Worm (Caenorhabditis elegans) whole organism, late embryonic: ENCODE results near the gene K10C2.8.

ENCODE experiments used
- C08G9.2 ChIP-seq: sonication (generic microtip); optimal IDR thresholded peaks from 2 replicates; lab custom pipeline; 2016; ENCODE audit warnings: mild to moderate bottlenecking, missing genetic modification characterization, moderate library complexity, missing compliant biosample characterization
- C38D4.7 ChIP-seq: fragments of 200-800 bp; sonication (Bioruptor generic); optimal IDR thresholded peaks from 2 replicates; lab custom pipeline; 2018; ENCODE audit warnings: mild to moderate bottlenecking, missing genetic modification characterization, moderate library complexity, missing compliant biosample characterization
- F13H6.1 ChIP-seq: sonication (generic microtip); optimal IDR thresholded peaks from 2 replicates; lab custom pipeline; 2016; ENCODE audit warnings: missing genetic modification characterization, missing compliant biosample characterization
- K09A11.1 ChIP-seq: sonication (generic microtip); optimal IDR thresholded peaks from 2 replicates; lab custom pipeline; 2017; ENCODE audit warnings: antibody characterized with exemption, mild to moderate bottlenecking, missing genetic modification characterization, missing compliant biosample characterization; ENCODE audit not compliant: insufficient read depth
- T23F11.4 ChIP-seq: fragments of 200-800 bp; sonication (Bioruptor generic); optimal IDR thresholded peaks from 2 replicates; lab custom pipeline; 2018; ENCODE audit warnings: mild to moderate bottlenecking, missing genetic modification characterization, missing compliant biosample characterization
- ahr-1 ChIP-seq: sonication (generic microtip); optimal IDR thresholded peaks from 2 replicates; lab custom pipeline; 2016; ENCODE audit warnings: missing genetic modification characterization, missing compliant biosample characterization
- ceh-22 ChIP-seq: sonication (generic microtip); optimal IDR thresholded peaks from 2 replicates; lab custom pipeline; 2017; ENCODE audit warnings: missing biosample characterization, missing genetic modification characterization
- ceh-30 ChIP-seq: fragments of 150-350 bp; optimal IDR thresholded peaks from 2 replicates; lab custom pipeline; 2014; ENCODE audit warnings: missing biosample characterization, missing genetic modification characterization
- ceh-31 ChIP-seq: sonication (generic microtip); optimal IDR thresholded peaks from 2 replicates; lab custom pipeline; 2016; ENCODE audit warnings: missing genetic modification characterization, missing compliant biosample characterization
- ceh-34 ChIP-seq: sonication (generic microtip); optimal IDR thresholded peaks from 2 replicates; lab custom pipeline; 2016; ENCODE audit warnings: mild to moderate bottlenecking, missing genetic modification characterization, missing compliant biosample characterization
- ceh-6 ChIP-seq: fragments of 200-800 bp; sonication (Bioruptor generic); optimal IDR thresholded peaks from 2 replicates; lab custom pipeline; 2018; ENCODE audit warnings: mild to moderate bottlenecking, missing genetic modification characterization, missing compliant biosample characterization
- che-1 ChIP-seq: sonication (generic microtip); optimal IDR thresholded peaks from 2 replicates; lab custom pipeline; 2016; ENCODE audit warnings: mild to moderate bottlenecking, missing genetic modification characterization, missing compliant biosample characterization
- dmd-4 ChIP-seq: sonication (generic microtip); optimal IDR thresholded peaks from 2 replicates; lab custom pipeline; 2016; ENCODE audit warnings: borderline replicate concordance, missing genetic modification characterization, missing compliant biosample characterization
- dve-1 ChIP-seq: sonication (generic microtip); optimal IDR thresholded peaks from 2 replicates; lab custom pipeline; 2017; ENCODE audit warnings: antibody characterized with exemption, mild to moderate bottlenecking, missing genetic modification characterization, missing compliant biosample characterization
- elt-4 ChIP-seq: sonication (generic microtip); optimal IDR thresholded peaks from 2 replicates; lab custom pipeline; 2016; ENCODE audit warnings: missing genetic modification characterization, missing compliant biosample characterization
- eyg-1 ChIP-seq: sonication (generic microtip); optimal IDR thresholded peaks from 2 replicates; lab custom pipeline; 2016; ENCODE audit warnings: missing genotype, missing genetic modification characterization, missing compliant biosample characterization
- hlh-13 ChIP-seq: fragments of 200-800 bp; sonication (Bioruptor generic); optimal IDR thresholded peaks from 2 replicates; lab custom pipeline; 2018; ENCODE audit warnings: mild to moderate bottlenecking, missing genetic modification characterization, missing compliant biosample characterization
- hlh-15 ChIP-seq: sonication (generic microtip); optimal IDR thresholded peaks from 2 replicates; lab custom pipeline; 2016; ENCODE audit warnings: missing genetic modification characterization, missing compliant biosample characterization
- hlh-6 ChIP-seq: sonication (generic microtip); optimal IDR thresholded peaks from 2 replicates; lab custom pipeline; 2016; ENCODE audit warnings: missing genotype, missing genetic modification characterization, missing compliant biosample characterization
- hlh-8 ChIP-seq: sonication (generic microtip); optimal IDR thresholded peaks from 2 replicates; lab custom pipeline; 2016; ENCODE audit warnings: missing genotype, missing genetic modification characterization, missing compliant biosample characterization
- lin-11 ChIP-seq: fragments of 200-800 bp; sonication (Bioruptor generic); optimal IDR thresholded peaks from 2 replicates; lab custom pipeline; 2018; ENCODE audit warnings: mild to moderate bottlenecking, missing genetic modification characterization, missing compliant biosample characterization
- mec-3 ChIP-seq: sonication (generic microtip); optimal IDR thresholded peaks from 2 replicates; lab custom pipeline; 2016; ENCODE audit warnings: borderline replicate concordance, missing genetic modification characterization, missing compliant biosample characterization
- nfya-1 ChIP-seq: sonication (generic microtip); optimal IDR thresholded peaks from 2 replicates; lab custom pipeline; 2017; ENCODE audit warnings: missing genetic modification characterization, mild to moderate bottlenecking, missing compliant biosample characterization, antibody characterized with exemption, moderate library complexity
- nhr-232 ChIP-seq: sonication (generic microtip); optimal IDR thresholded peaks from 2 replicates; lab custom pipeline; 2016; ENCODE audit warnings: missing genetic modification characterization, missing compliant biosample characterization
- npax-4 ChIP-seq: sonication (generic microtip); optimal IDR thresholded peaks from 2 replicates; lab custom pipeline; 2016; ENCODE audit warnings: missing genetic modification characterization, missing compliant biosample characterization
- pag-3 ChIP-seq: sonication (generic microtip); optimal IDR thresholded peaks from 2 replicates; lab custom pipeline; 2016; ENCODE audit warnings: missing compliant biosample characterization, missing genetic modification characterization, borderline replicate concordance
- pax-1 ChIP-seq: fragments of 150-350 bp; optimal IDR thresholded peaks from 2 replicates; lab custom pipeline; 2014; ENCODE audit warnings: missing biosample characterization, missing genetic modification characterization
- pha-2 ChIP-seq: sonication (generic microtip); optimal IDR thresholded peaks from 2 replicates; lab custom pipeline; 2017; ENCODE audit warnings: mild to moderate bottlenecking, missing genetic modification characterization, missing compliant biosample characterization
- pha-4 ChIP-seq: fragments of 150-350 bp; optimal IDR thresholded peaks from 2 replicates; lab custom pipeline; 2018; ENCODE audit warnings: missing biosample characterization, missing genetic modification reagents, missing genetic modification characterization
- pqm-1 ChIP-seq: sonication (generic microtip); optimal IDR thresholded peaks from 2 replicates; lab custom pipeline; 2016; ENCODE audit warnings: missing genetic modification characterization, missing compliant biosample characterization
- pros-1 ChIP-seq: fragments of 150-350 bp; optimal IDR thresholded peaks from 2 replicates; lab custom pipeline; 2014; ENCODE audit warnings: missing biosample characterization, missing genetic modification reagents, missing genetic modification characterization
- ref-2 ChIP-seq: sonication (generic microtip); optimal IDR thresholded peaks from 2 replicates; lab custom pipeline; 2016; ENCODE audit warnings: missing genetic modification characterization, missing compliant biosample characterization
- sox-2 ChIP-seq: fragments of 200-800 bp; sonication (Bioruptor generic); IDR thresholded peaks from 2 replicates; pipeline ENCODE4 v1.3.6; 2022; ENCODE audit warnings: missing genetic modification reagents, missing genetic modification characterization, missing compliant biosample characterization
- sox-4 ChIP-seq: sonication (generic microtip); optimal IDR thresholded peaks from 2 replicates; lab custom pipeline; 2017; ENCODE audit warnings: mild to moderate bottlenecking, missing genetic modification characterization, inconsistent platforms, missing compliant biosample characterization
- tbx-2 ChIP-seq: sonication (generic microtip); optimal IDR thresholded peaks from 2 replicates; lab custom pipeline; 2016; ENCODE audit warnings: missing genetic modification characterization, missing compliant biosample characterization
- tbx-7 ChIP-seq: sonication (generic microtip); optimal IDR thresholded peaks from 2 replicates; lab custom pipeline; 2016; ENCODE audit warnings: missing genotype, missing genetic modification characterization, missing compliant biosample characterization
- ttx-3 ChIP-seq: sonication (generic microtip); optimal IDR thresholded peaks from 2 replicates; lab custom pipeline; 2016; ENCODE audit warnings: missing genetic modification reagents, missing genetic modification characterization, missing compliant biosample characterization
- unc-42 ChIP-seq: sonication (generic microtip); optimal IDR thresholded peaks from 2 replicates; lab custom pipeline; 2016; ENCODE audit warnings: missing genotype, missing genetic modification characterization, missing compliant biosample characterization
- unc-55 ChIP-seq: sonication (generic microtip); optimal IDR thresholded peaks from 2 replicates; lab custom pipeline; 2017; ENCODE audit warnings: missing biosample characterization, missing genetic modification reagents, missing genetic modification characterization
- unc-86 ChIP-seq: sonication (generic microtip); optimal IDR thresholded peaks from 2 replicates; lab custom pipeline; 2016; ENCODE audit warnings: missing genetic modification characterization, missing compliant biosample characterization

K10C2.8 gene

DNA sequence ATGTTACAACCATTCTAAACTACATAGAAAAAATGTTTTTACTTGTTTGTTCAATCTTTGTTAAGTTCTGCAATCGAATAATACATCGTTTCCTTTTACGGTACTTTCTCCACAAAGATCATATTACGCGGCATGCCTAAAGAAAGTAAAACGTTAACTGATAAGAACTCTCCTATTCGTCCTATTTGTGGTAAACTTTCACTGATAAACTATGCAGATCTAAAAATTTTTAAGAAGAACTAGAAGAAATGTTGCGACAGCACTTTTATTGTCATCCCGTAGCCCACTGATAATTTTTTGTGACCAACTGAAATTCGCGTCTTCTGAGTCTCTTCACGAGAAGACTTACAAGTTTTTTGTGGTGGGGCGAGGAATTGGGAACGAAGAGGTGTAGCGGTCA is 10.3 kb downstream of the K10C2.8 start:
- TF ChIP-seq T23F11.4 (GFP tag; lab: Kevin White, UChicago) (no peak), pros-1 (no peak), hlh-15 (no peak), elt-4 (tag; lab: Kevin White, UChicago) (no peak), hlh-6 (tag; lab: Kevin White, UChicago) (no peak), pqm-1 (tag; lab: Kevin White, UChicago) (no peak), npax-4 (tag; lab: Kevin White, UChicago) (no peak), K09A11.1 (tag; lab: Kevin White, UChicago) (no peak)
- TF ChIP-seq, all 69 proteins: peak for 0

DNA sequence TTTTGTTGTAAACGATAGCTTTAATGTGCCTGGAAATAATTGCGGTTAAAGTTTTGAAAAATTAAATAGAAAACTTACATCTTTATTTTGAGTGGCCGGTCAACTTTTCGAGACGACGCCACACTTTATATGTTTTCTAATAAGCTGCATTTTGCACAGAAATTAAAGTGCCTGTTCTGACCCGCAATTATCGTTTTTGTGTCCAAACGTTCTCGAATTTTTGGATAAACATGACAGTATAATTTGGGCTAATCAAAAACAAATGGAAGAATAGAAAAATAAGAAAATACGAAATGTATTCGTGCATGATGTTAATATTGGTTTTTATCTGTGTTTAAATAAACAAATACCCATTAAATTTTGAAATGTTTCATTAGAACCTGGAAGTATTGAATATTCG is 16.8 kb downstream of the K10C2.8 start, which contains the start of gene K10C2.12:
Gene K10C2.12, minus strand, starts transcription at position 101 of the 400 bp plus-strand sequence.
- TF ChIP-seq eyg-1 (tag; lab: Kevin White, UChicago) (no peak), ref-2 (no peak), lin-11 (tag; lab: Kevin White, UChicago) (no peak), pag-3 (tag; lab: Kevin White, UChicago) (no peak), hlh-6 (tag; lab: Kevin White, UChicago) (no peak), ceh-31 (tag; lab: Kevin White, UChicago) (no peak), ceh-34 (no peak), K09A11.1 (tag; lab: Kevin White, UChicago) (no peak), hlh-8 (no peak), unc-55 (GFP tag; lab: Kevin White, UChicago) (no peak), dmd-4 (no peak)

DNA sequence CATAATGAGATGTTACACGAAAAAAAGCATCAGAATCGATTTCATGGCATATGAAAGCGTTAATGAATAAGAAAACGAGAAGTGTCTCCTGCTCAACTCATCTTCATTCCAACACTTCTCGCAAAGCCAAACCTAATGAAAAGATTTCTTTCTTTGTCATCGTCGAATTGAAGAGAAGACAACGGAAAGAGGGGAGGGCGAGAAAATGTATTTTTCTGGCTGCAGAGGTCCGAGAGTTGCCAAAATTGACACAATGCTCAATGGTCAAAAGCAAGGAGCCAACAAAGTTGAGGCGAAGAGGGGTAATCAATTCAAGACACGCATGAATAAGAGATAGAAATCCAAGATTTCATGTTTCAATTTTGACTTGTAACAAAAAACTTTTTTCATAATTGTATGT is 18.3 kb downstream of the K10C2.8 start:
- TF ChIP-seq pax-1 (tag; lab: Kevin White, UChicago), result no peak
- no peak for TF ChIP-seq ceh-22 (tag; lab: Kevin White, UChicago)
- no peak for TF ChIP-seq ceh-6
- TF ChIP-seq unc-86 (tag; lab: Kevin White, UChicago), result no peak
- no peak for TF ChIP-seq pha-2 (tag; lab: Kevin White, UChicago)
- TF ChIP-seq unc-55 (GFP tag; lab: Kevin White, UChicago), result no peak
- peak; percentile 81 for TF ChIP-seq unc-42
- TF ChIP-seq tbx-7 (tag; lab: Kevin White, UChicago), result no peak

DNA sequence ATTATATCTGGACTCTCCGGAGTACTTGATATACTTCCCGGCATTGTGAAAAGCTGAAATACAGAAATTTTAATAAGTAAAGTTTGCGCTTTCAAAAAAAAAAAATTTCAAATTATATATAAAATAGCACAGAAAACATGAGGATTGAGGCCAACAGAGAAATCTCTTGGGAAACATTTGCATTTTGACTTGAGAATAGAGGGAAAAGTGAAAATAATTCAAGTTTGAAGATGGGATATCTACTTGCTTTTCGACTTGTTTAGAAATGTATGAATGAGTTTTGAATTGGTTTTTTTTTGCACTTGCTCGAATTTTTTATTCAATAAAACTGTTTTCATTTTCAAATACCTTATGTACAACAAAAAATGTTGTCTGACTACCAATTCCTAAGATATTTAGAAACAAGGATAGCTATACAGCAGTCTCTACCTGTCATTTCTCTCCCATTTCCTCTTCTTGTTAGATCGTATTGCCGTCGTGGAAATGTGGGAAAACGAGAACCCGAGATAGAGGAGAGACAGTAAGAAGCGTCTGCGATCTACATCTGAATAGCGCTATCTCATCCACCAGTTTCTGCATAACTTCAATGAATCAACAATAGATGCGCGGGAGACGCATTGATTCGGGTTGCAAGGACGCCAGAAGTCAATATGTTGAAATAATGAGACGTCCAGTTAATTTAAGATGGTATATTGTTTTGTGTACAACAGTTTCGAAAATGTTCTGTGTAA is 20.9 kb downstream of the K10C2.8 start, which contains the start of gene T22E5.6:
Gene T22E5.6, minus strand, starts transcription at position 51 of the 731 bp plus-strand sequence.
- TF ChIP-seq eyg-1 (tag; lab: Kevin White, UChicago) (no peak), elt-4 (tag; lab: Kevin White, UChicago) (no peak), C38D4.7 (GFP tag; lab: Kevin White, UChicago) (no peak), sox-4 (tag; lab: Kevin White, UChicago) (no peak), ceh-6 (no peak), ceh-30 (tag; lab: Kevin White, UChicago) (no peak), ttx-3 (tag; lab: Kevin White, UChicago) (no peak), mec-3 (tag; lab: Kevin White, UChicago) (no peak), pros-1 (no peak), C08G9.2 (tag; lab: Kevin White, UChicago) (no peak), F13H6.1 (tag; lab: Kevin White, UChicago) (no peak), ahr-1 (tag; lab: Kevin White, UChicago) (no peak), pha-4 (tag; lab: Kevin White, UChicago) (no peak), pha-2 (tag; lab: Kevin White, UChicago) (no peak), unc-55 (GFP tag; lab: Kevin White, UChicago) (no peak)

ce11 chrX:6413583-6413982 is 23.9 kb downstream of the K10C2.8 start:
- no peak for TF ChIP-seq tbx-2 (tag; lab: Kevin White, UChicago)
- TF ChIP-seq dve-1 (tag; lab: Kevin White, UChicago), result no peak
- TF ChIP-seq nfya-1 (tag; lab: Kevin White, UChicago), result no peak
- TF ChIP-seq che-1 (tag; lab: Kevin White, UChicago), result no peak
- no peak for TF ChIP-seq pag-3 (tag; lab: Kevin White, UChicago)
- no peak for TF ChIP-seq nhr-232 (tag; lab: Kevin White, UChicago)
- TF ChIP-seq unc-55 (GFP tag; lab: Kevin White, UChicago), result no peak
- no peak for TF ChIP-seq tbx-7 (tag; lab: Kevin White, UChicago)
- no peak for TF ChIP-seq lin-11 (tag; lab: Kevin White, UChicago)
- TF ChIP-seq mec-3 (tag; lab: Kevin White, UChicago), result no peak
- no peak for TF ChIP-seq sox-2
- no peak for TF ChIP-seq hlh-13 (GFP tag; lab: Kevin White, UChicago)
- TF ChIP-seq T23F11.4 (GFP tag; lab: Kevin White, UChicago), result no peak
